Fruit fly (Drosophila melanogaster) whole organism, embryonic: ENCODE results near the gene CG14440.

Experiments used
- ATbp ChIP-seq: fragments of 200-800 bp; sonication (Bioruptor generic); optimal IDR thresholded peaks from 2 replicates; lab custom pipeline; 2017; ENCODE audit warnings: missing biosample characterization, mild to moderate bottlenecking, missing genetic modification characterization, missing genetic modification reagents
- Aef1 ChIP-seq: fragments of 200-800 bp; sonication (Bioruptor generic); IDR thresholded peaks from 3 replicates; pipeline ENCODE4 v1.3.6; 2022; ENCODE audit warnings: missing biosample characterization, missing genetic modification characterization
- B-H1 ChIP-seq: fragments of 200-800 bp; sonication (Bioruptor generic); IDR thresholded peaks from 3 replicates; pipeline ENCODE4 v1.3.6; 2022; ENCODE audit warnings: missing biosample characterization, missing genetic modification characterization
- CG10267 ChIP-seq: fragments of 200-800 bp; sonication (Bioruptor generic); optimal IDR thresholded peaks from 2 replicates; lab custom pipeline; 2018; ENCODE audit warnings: missing biosample characterization, mild to moderate bottlenecking, missing genetic modification characterization, moderate library complexity
- CG11560 ChIP-seq: fragments of 200-800 bp; sonication (Bioruptor generic); IDR thresholded peaks from 3 replicates; pipeline ENCODE4 v1.3.6; 2022; ENCODE audit warnings: missing biosample characterization, missing genetic modification characterization
- CG12104 ChIP-seq: fragments of 200-800 bp; sonication (Bioruptor generic); optimal IDR thresholded peaks from 3 replicates; lab custom pipeline; 2016; ENCODE audit warnings: missing biosample characterization, missing genetic modification characterization
- CG12299 ChIP-seq: fragments of 200-800 bp; sonication (Bioruptor generic); optimal IDR thresholded peaks from 2 replicates; lab custom pipeline; 2018; ENCODE audit warnings: missing biosample characterization, mild to moderate bottlenecking, missing genetic modification characterization
- CG1233 ChIP-seq: fragments of 200-800 bp; sonication (Bioruptor generic); optimal IDR thresholded peaks from 4 replicates; lab custom pipeline; 2018; ENCODE audit warnings: missing biosample characterization, mild to moderate bottlenecking, missing genetic modification characterization
- CG12769 ChIP-seq: fragments of 200-800 bp; sonication (Bioruptor generic); optimal IDR thresholded peaks from 2 replicates; lab custom pipeline; 2019; ENCODE audit warnings: missing biosample characterization, mild to moderate bottlenecking, missing genetic modification characterization, moderate library complexity
- CG13296 ChIP-seq: fragments of 200-800 bp; sonication (Bioruptor generic); optimal IDR thresholded peaks from 3 replicates; lab custom pipeline; 2018; ENCODE audit warnings: missing biosample characterization, mild to moderate bottlenecking, missing genetic modification characterization
- CG1647 ChIP-seq: fragments of 200-800 bp; sonication (Bioruptor generic); optimal IDR thresholded peaks from 3 replicates; lab custom pipeline; 2016; ENCODE audit warnings: missing biosample characterization, missing genetic modification characterization
- CG1832 ChIP-seq: fragments of 200-800 bp; sonication (Bioruptor generic); optimal IDR thresholded peaks from 2 replicates; lab custom pipeline; 2017; ENCODE audit warnings: missing biosample characterization, mild to moderate bottlenecking, missing genetic modification characterization, inconsistent platforms
- CG18599 ChIP-seq: fragments of 200-800 bp; sonication (Bioruptor generic); optimal IDR thresholded peaks from 3 replicates; lab custom pipeline; 2017; ENCODE audit warnings: missing biosample characterization, missing genetic modification characterization, mild to moderate bottlenecking, moderate library complexity, missing genetic modification reagents
- CG2678 ChIP-seq: fragments of 200-800 bp; sonication (Bioruptor generic); optimal IDR thresholded peaks from 3 replicates; lab custom pipeline; 2019; ENCODE audit warnings: missing biosample characterization, mild to moderate bottlenecking, missing genetic modification characterization, moderate library complexity
- CG30431 ChIP-seq: fragments of 200-800 bp; sonication (Bioruptor generic); optimal IDR thresholded peaks from 2 replicates; lab custom pipeline; 2017; ENCODE audit warnings: missing biosample characterization, missing genetic modification characterization
- CG3281 ChIP-seq: fragments of 200-800 bp; sonication (Bioruptor generic); optimal IDR thresholded peaks from 3 replicates; lab custom pipeline; 2017; ENCODE audit warnings: missing biosample characterization, mild to moderate bottlenecking, missing genetic modification characterization
- CG34376 ChIP-seq: fragments of 200-800 bp; sonication (Bioruptor generic); optimal IDR thresholded peaks from 2 replicates; lab custom pipeline; 2018; ENCODE audit warnings: missing biosample characterization, mild to moderate bottlenecking, missing genetic modification characterization
- CG5180 ChIP-seq: fragments of 200-800 bp; sonication (Bioruptor generic); optimal IDR thresholded peaks from 3 replicates; lab custom pipeline; 2017; ENCODE audit warnings: missing biosample characterization, missing genetic modification characterization, mild to moderate bottlenecking, moderate library complexity, missing genetic modification reagents
- CG6689 ChIP-seq: fragments of 200-800 bp; sonication (Bioruptor generic); IDR thresholded peaks from 2 replicates; pipeline ENCODE4 v1.3.6; 2022; ENCODE audit warnings: missing biosample characterization, missing genetic modification characterization
- CG7928 ChIP-seq: fragments of 200-800 bp; sonication (Bioruptor generic); optimal IDR thresholded peaks from 2 replicates; lab custom pipeline; 2017; ENCODE audit warnings: missing biosample characterization, mild to moderate bottlenecking, missing genetic modification characterization
- CG7963 ChIP-seq: fragments of 200-800 bp; sonication (Bioruptor generic); IDR thresholded peaks from 3 replicates; pipeline ENCODE4 v1.3.6; 2022; ENCODE audit warnings: missing biosample characterization, missing genetic modification characterization; ENCODE audit not compliant: partially characterized antibody
- CG8290 ChIP-seq, 3 experiments: fragments of 200-800 bp; sonication (Bioruptor generic); optimal IDR thresholded peaks; 2 replicates each; lab custom pipeline; 2016 to 2019; ENCODE audit warnings: missing biosample characterization in 3 of 3, missing genetic modification characterization in 3 of 3, mild to moderate bottlenecking in 2 of 3, moderate library complexity in 1 of 3
- CG8388 ChIP-seq: fragments of 200-800 bp; sonication (Bioruptor generic); optimal IDR thresholded peaks from 2 replicates; lab custom pipeline; 2019; ENCODE audit warnings: missing biosample characterization, mild to moderate bottlenecking, missing genetic modification characterization, moderate library complexity
- CHES-1-like ChIP-seq: fragments of 200-800 bp; sonication (Bioruptor generic); optimal IDR thresholded peaks from 2 replicates; lab custom pipeline; 2016; ENCODE audit warnings: missing biosample characterization, missing genetic modification characterization
- Fer3 ChIP-seq: fragments of 200-800 bp; sonication (Bioruptor generic); optimal IDR thresholded peaks from 2 replicates; lab custom pipeline; 2018; ENCODE audit warnings: missing biosample characterization, mild to moderate bottlenecking, missing genetic modification characterization, moderate library complexity
- Hr51 ChIP-seq, 2 experiments: fragments of 200-800 bp; sonication (Bioruptor generic); optimal IDR thresholded peaks; 2 replicates in 1 of 2; 3 replicates in 1 of 2; lab custom pipeline; 2016 to 2018; ENCODE audit warnings: missing biosample characterization in 2 of 2, missing genetic modification characterization in 2 of 2, mild to moderate bottlenecking in 1 of 2, moderate library complexity in 1 of 2
- MTF-1 ChIP-seq: fragments of 200-800 bp; sonication (Bioruptor generic); optimal IDR thresholded peaks from 2 replicates; lab custom pipeline; 2018; ENCODE audit warnings: missing biosample characterization, mild to moderate bottlenecking, missing genetic modification characterization, borderline replicate concordance
- Med ChIP-seq: fragments of 200-800 bp; sonication (Bioruptor generic); peaks from one replicate; lab custom pipeline; 2016; ENCODE audit warnings: missing biosample characterization, missing genetic modification characterization, mild to moderate bottlenecking, inconsistent platforms, moderate library complexity
- NC2β ChIP-seq: fragments of 200-800 bp; sonication (Bioruptor generic); optimal IDR thresholded peaks from 2 replicates; lab custom pipeline; 2016; ENCODE audit warnings: missing biosample characterization, missing genetic modification characterization
- NFAT ChIP-seq: fragments of 200-800 bp; sonication (Bioruptor generic); IDR thresholded peaks from 2 replicates; pipeline ENCODE4 v1.3.6; 2022; ENCODE audit warnings: missing biosample characterization, missing genetic modification characterization
- Xrp1 ChIP-seq: fragments of 200-800 bp; sonication (Bioruptor generic); IDR thresholded peaks from 2 replicates; pipeline ENCODE4 v1.3.6; 2022; ENCODE audit warnings: missing biosample characterization, missing genetic modification characterization
- crol ChIP-seq: fragments of 200-800 bp; sonication (Bioruptor generic); IDR thresholded peaks from 2 replicates; pipeline ENCODE4 v1.3.6; 2022; ENCODE audit warnings: missing biosample characterization, missing genetic modification characterization
- esg ChIP-seq: fragments of 200-800 bp; sonication (Bioruptor generic); conservative IDR thresholded peaks from 2 replicates; pipeline ENCODE4 v1.3.6; 2022; ENCODE audit warnings: missing biosample characterization, missing genetic modification characterization
- gsb-n ChIP-seq: fragments of 200-800 bp; sonication (Bioruptor generic); optimal IDR thresholded peaks from 3 replicates; lab custom pipeline; 2018; ENCODE audit warnings: missing biosample characterization, mild to moderate bottlenecking, missing genetic modification characterization
- ham ChIP-seq: fragments of 200-800 bp; sonication (Bioruptor generic); IDR thresholded peaks from 2 replicates; pipeline ENCODE4 v1.3.6; 2022; ENCODE audit warnings: missing biosample characterization, missing genetic modification characterization
- ken ChIP-seq: fragments of 200-800 bp; sonication (Bioruptor generic); IDR thresholded peaks from 3 replicates; pipeline ENCODE4 v1.3.6; 2022; ENCODE audit warnings: missing biosample characterization, missing genetic modification characterization
- knrl ChIP-seq: fragments of 200-800 bp; sonication (Bioruptor generic); IDR thresholded peaks from 3 replicates; pipeline ENCODE4 v1.3.6; 2022; ENCODE audit warnings: missing biosample characterization, missing genetic modification characterization; ENCODE audit not compliant: partially characterized antibody
- lab ChIP-seq: fragments of 200-800 bp; sonication (Bioruptor generic); optimal IDR thresholded peaks from 3 replicates; lab custom pipeline; 2017; ENCODE audit warnings: missing biosample characterization, missing genetic modification characterization, mild to moderate bottlenecking, moderate library complexity, missing genetic modification reagents
- odd ChIP-seq: fragments of 200-800 bp; sonication (Bioruptor generic); optimal IDR thresholded peaks from 2 replicates; lab custom pipeline; 2017; ENCODE audit warnings: missing biosample characterization, mild to moderate bottlenecking, missing genetic modification characterization
- pho ChIP-seq: fragments of 200-800 bp; sonication (Bioruptor generic); optimal IDR thresholded peaks from 2 replicates; lab custom pipeline; 2016; ENCODE audit warnings: missing biosample characterization, missing genetic modification characterization
- sd ChIP-seq: fragments of 200-800 bp; sonication (Bioruptor generic); optimal IDR thresholded peaks from 3 replicates; lab custom pipeline; 2018; ENCODE audit warnings: missing biosample characterization, mild to moderate bottlenecking, missing genetic modification characterization, moderate library complexity
- sens ChIP-seq: fragments of 200-800 bp; sonication (Bioruptor generic); peaks from one replicate; lab custom pipeline; 2016; ENCODE audit warnings: missing biosample characterization, missing genetic modification characterization
- sim ChIP-seq: fragments of 200-800 bp; sonication (Bioruptor generic); IDR thresholded peaks from 2 replicates; pipeline ENCODE4 v1.3.6; 2022; ENCODE audit warnings: missing biosample characterization, missing genetic modification characterization
- tap ChIP-seq: fragments of 200-800 bp; optimal IDR thresholded peaks from 3 replicates; lab custom pipeline; 2019; ENCODE audit warnings: missing biosample characterization, mild to moderate bottlenecking, missing genetic modification characterization, moderate library complexity
- tll ChIP-seq, 2 experiments: fragments of 200-800 bp in 1 of 2; fragments of >200 bp in 1 of 2; sonication (Bioruptor generic) in 1 of 2; optimal IDR thresholded peaks; 2 replicates each; lab custom pipeline; 2017 to 2019; ENCODE audit warnings: missing biosample characterization in 2 of 2, missing genetic modification characterization in 2 of 2, mild to moderate bottlenecking in 1 of 2, moderate library complexity in 1 of 2
- toy ChIP-seq: fragments of 200-800 bp; sonication (Bioruptor generic); IDR thresholded peaks from 2 replicates; pipeline ENCODE4 v1.3.6; 2022; ENCODE audit warnings: missing biosample characterization, missing genetic modification characterization
- usp ChIP-seq: fragments of >200 bp; optimal IDR thresholded peaks from 2 replicates; lab custom pipeline; 2017; ENCODE audit warnings: missing biosample characterization, missing genetic modification characterization
- vvl ChIP-seq: fragments of 200-800 bp; sonication (Bioruptor generic); IDR thresholded peaks from 2 replicates; pipeline ENCODE4 v1.3.6; 2022; ENCODE audit warnings: missing biosample characterization, missing genetic modification characterization

CG14440 gene

DNA sequence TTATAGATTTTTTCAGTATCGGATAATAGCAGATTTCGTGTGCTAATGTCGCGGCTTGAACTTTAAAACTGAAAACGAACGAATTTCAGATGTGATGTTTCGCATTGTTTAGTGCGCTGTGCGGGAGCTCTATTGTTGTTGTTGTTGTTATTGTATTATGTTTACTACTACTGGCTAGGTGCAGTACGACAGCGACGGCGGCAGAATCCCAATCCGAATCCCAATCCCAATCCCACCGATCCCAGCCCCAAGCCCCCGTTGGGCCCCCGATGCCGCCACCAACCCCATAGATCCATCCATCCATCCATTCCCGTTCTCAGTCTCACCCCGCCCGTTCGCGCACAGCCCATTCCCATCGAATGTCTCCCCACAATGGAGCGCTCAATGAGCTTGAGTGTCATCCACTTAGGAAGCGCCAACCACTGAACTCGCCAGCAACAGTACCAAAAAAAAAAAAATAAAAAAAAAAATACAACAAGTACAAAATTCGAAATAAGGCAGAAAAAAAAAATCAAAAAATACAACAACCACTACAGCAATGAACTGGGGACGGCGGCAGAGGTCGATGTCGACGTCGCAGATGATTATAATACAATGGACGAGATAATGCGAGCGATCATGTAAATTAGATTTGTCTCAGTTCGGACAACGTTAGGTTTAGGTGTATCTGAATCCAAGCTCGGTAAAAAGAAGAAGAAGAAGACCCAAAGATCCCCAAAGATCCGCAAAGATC lies 41.7 kb upstream of the CG14440 start, which contains the start of gene CG3168 (continued):
- TF ChIP-seq ken (GFP tag; lab: Robert Waterston, UW) (no peak), odd (GFP tag; lab: Kevin White, UChicago) (no peak), CG6689 (no peak), pho (GFP tag; lab: Kevin White, UChicago) (no peak), knrl (no peak), MTF-1 (GFP tag; lab: Kevin White, UChicago) (no peak), CHES-1-like (GFP tag; lab: Kevin White, UChicago) (no peak), sim (no peak), crol (GFP tag; lab: Robert Waterston, UW) (0 out of 2 replicates have a peak, but pooled peaks have one; percentile 14), CG3281 (GFP tag; lab: Kevin White, UChicago) (no peak), gsb-n (tag; lab: Kevin White, UChicago) (no peak), ham (GFP tag; lab: Robert Waterston, UW) (no peak), Aef1 (GFP tag; lab: Robert Waterston, UW) (no peak), usp (GFP tag; lab: Kevin White, UChicago) (no peak), CG34376 (GFP tag; lab: Kevin White, UChicago) (no peak), CG7928 (GFP tag; lab: Kevin White, UChicago) (no peak), CG12769 (tag; lab: Kevin White, UChicago) (peak; percentile 5), B-H1 (no peak), CG1647 (no peak), CG1832 (GFP tag; lab: Kevin White, UChicago) (no peak), CG7963 (GFP tag; lab: Robert Waterston, UW) (no peak), Fer3 (no peak), CG8388 (GFP tag; lab: Kevin White, UChicago) (no peak), sd (tag; lab: Kevin White, UChicago) (no peak), tll (GFP tag; optimal IDR thresholded peaks at IDR 0.05; lab: Kevin White, UChicago) (no peak), NFAT (GFP tag; lab: Robert Waterston, UW) (no peak), CG12104 (no peak), vvl (GFP tag; lab: Robert Waterston, UW) (0 out of 2 replicates have a peak, but pooled peaks have one; percentile 16), CG30431 (no peak)

DNA sequence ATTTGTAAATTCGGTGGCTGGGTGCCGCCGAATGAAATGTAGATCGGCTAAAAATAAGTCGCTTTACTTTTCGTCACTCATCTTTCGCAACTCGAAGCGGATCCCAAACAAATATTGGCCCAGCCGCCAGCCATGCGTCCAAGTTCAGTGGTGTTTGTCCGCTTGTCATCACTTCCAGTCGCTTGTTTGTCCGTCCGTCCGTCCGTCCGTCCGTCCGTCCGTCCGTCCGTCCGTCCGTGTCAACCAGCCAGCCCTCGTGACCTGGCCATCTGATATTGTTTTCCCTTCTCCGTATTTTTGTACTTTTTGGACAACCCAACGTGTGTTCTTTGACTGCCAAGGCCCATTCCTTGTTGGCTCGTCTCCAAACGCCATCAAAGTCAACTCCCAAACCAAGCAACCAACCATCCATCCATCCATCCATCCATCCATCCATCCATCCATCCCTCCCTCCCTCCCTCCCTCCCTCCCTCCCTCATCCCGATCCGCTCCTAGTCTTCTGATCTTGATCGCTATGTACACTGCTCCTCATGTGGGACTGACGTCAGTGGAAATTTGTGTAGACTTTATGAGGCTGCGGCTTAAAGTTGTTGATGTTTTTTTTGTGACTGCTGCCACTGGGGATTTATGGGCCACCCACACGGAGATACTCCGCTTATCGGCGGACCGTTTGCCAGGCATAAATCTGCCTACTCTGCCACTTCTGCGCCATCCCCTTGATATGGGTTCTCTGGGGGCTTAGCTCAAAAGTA lies 35.1 kb upstream of the CG14440 start:
- no peak for TF ChIP-seq CG6689
- TF ChIP-seq ATbp = peak; percentile 1
- no peak for TF ChIP-seq esg (GFP tag; lab: Robert Waterston, UW)
- peak; percentile 50 for TF ChIP-seq sens (GFP tag; lab: Kevin White, UChicago)
- peak; percentile 40 for TF ChIP-seq Med
- no peak for TF ChIP-seq CG12299 (tag; lab: Kevin White, UChicago)
- no peak for TF ChIP-seq CG8290 (GFP tag; optimal IDR thresholded peaks at IDR 0.05; lab: Kevin White, UChicago)
- peak in 1 of 2 experiments; percentile 38 for TF ChIP-seq CG8290 (tag; optimal IDR thresholded peaks at IDR 0.05; lab: Kevin White, UChicago)
- no peak for TF ChIP-seq CG10267 (tag; lab: Kevin White, UChicago)
- no peak for TF ChIP-seq tap (tag; lab: Kevin White, UChicago)
- TF ChIP-seq lab = peak; percentile 29
- TF ChIP-seq Xrp1 (GFP tag; lab: Robert Waterston, UW) = 0 out of 2 replicates have a peak, but pooled peaks have one; percentile 15
- no peak for TF ChIP-seq Hr51 (GFP tag; optimal IDR thresholded peaks at IDR 0.05; lab: Kevin White, UChicago)
- no peak for TF ChIP-seq NC2β
- TF ChIP-seq CG1233 (GFP tag; lab: Kevin White, UChicago) = no peak
- peak; percentile 39 for TF ChIP-seq CG2678 (tag; lab: Kevin White, UChicago)
- no peak for TF ChIP-seq toy
- TF ChIP-seq CG11560 (tag; lab: Robert Waterston, UW) = no peak
- TF ChIP-seq CG5180 (GFP tag; lab: Kevin White, UChicago) = peak; percentile 5
- TF ChIP-seq CG18599 = peak; percentile 38
- TF ChIP-seq CG13296 (GFP tag; lab: Kevin White, UChicago) = peak; percentile 34
